Worm (Caenorhabditis elegans) whole organism, dauer: ENCODE results near the gene cyc-2.1.
A peak's percentile ranks its signal among the peaks of the same experiment; 100 is the strongest.

Experiments
- unc-62 ChIP-seq: sonication (generic microtip); optimal IDR thresholded peaks from 2 replicates; lab custom pipeline; 2017; ENCODE audit warnings: missing biosample characterization, missing genetic modification reagents, missing genetic modification characterization

cyc-2.1 gene

DNA sequence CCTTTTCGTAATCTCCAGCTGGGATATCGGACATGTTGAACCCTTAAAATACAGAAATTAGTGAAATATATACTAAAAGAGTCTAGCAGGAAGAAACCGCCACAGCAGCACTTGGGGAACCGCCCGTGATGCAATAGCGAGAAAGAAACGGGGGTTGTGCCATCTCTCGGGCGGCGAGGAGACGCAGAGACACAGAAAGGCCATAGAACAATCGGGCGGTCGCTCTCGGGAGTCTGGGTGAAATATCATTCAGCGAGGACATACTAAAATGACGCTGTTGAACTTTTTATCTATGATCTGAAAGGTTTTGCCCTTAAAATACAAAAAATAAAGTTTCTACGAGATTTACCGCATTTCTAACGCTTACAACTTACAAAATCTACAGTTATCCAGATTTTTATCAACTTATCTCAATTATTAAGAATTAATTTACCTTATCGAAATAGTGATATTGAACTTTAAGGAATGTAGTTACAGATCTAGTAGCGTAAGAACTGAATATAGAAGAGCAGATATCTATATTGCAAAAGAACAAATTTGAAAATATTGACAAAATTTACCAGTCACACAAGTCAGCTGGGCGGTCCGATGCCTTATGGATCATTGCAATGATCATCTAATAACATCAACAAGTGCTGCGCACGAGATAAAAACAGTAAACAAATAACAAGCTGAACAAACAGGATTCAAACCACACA is at the start of gene cyc-2.1:
Gene cyc-2.1 (minus strand): TSS at position 605 of the 698 bp plus-strand sequence.
- no peak for TF ChIP-seq unc-62

DNA sequence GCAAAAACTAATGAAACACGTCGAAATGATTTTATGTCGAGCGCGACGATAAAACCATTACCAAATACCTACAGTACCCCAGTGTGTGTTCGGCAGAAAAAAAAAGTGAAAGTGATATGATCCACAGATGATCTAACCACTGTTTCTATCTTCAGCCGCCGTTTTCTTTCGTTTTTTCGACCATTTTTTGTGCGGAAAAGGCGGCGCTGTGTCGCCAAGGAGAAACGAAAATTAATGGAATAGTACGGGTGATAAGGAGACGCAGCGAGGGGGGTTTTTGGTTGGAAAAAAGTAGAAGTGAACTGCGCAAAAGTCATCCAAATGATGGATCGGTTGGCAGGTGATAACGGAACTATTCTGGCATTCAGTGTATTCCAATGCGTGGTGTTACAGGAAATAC is 46.3 kb upstream of the cyc-2.1 start:
- no peak for TF ChIP-seq unc-62

DNA sequence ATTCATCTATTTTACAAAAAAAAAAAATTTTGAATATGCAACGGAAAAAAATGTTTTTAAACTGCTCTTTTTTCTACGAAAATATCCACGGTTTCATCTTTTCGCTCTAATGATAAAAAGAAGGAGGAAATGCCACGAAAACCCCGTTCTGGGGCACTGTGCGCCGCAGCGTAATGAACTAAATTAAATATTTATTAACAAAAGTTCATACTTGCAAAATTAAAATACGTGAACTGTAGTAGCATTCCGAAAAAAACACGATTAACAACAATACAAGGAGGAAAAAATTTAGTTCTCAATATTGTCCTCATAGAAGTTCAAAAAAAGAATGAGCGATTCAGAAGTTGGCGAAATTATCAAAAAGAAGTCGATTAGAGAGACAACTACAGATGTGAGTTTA is 40.6 kb upstream of the cyc-2.1 start, which contains the start of gene R11E3.1:
Gene R11E3.1 (plus strand): TSS at position 301 of the 400 bp plus-strand sequence.
- TF ChIP-seq unc-62: no peak

DNA sequence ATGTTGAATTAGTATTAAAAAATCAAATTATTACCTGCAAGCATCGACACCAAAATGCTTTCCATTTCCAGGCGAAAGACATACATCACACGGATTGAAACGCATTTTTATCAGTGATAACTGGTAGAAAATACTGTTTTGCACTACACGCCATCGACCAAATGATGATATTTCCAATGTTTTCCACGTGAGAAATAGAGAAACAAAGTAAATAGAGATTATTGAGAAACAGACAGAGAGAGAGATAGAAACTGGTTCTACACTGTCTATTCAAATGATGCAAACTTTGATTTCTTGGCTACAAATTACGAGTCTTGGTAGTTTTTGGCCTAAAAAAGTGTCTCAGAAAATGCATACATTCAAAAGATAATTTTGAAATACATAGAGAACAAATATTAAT is 39.5 kb upstream of the cyc-2.1 start, which contains the start of gene nhr-104:
Gene nhr-104 (minus strand): TSS at position 361 of the 400 bp plus-strand sequence.
- TF ChIP-seq unc-62: no peak

DNA sequence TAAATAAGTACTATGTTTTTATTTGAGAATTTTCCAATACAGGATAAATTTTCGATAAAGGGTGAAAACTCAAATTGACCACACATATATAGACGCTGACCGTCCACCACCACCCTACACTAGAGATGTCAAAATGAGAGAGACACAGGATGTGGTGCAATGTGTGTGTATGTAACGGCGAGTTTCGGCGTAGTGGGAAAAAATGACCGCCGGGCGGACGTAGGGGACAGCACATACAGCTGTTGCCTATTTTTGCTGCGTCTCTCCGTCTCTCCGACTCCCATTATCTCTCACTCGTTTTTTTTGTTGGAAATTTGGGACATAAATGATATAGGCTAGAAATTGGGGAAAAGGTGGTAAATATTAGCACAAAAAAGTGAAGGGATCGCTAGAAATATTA is 32.3 kb upstream of the cyc-2.1 start:
- TF ChIP-seq unc-62: no peak

DNA sequence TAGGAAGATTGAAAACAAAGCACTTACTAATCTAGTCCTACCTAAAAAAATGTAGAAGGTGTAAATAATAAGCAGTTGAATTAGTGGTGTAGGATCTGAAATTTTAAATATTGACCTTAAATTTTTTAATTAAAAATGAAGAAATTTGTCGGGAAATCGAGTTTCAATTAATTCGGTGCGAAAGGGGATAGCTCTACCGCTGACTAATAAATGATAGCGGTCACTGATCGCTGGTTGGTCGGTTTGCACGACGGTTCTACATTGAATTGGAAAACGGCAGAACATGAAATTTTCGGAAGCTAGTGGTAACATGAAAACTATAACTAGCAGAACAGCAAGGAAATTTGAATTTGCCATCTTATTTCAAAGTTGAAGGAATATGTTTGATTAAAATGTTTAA is 31.3 kb upstream of the cyc-2.1 start, which contains the start of gene set-15:
Gene set-15 (minus strand): TSS at position 101 of the 400 bp plus-strand sequence.
- TF ChIP-seq unc-62: no peak

DNA sequence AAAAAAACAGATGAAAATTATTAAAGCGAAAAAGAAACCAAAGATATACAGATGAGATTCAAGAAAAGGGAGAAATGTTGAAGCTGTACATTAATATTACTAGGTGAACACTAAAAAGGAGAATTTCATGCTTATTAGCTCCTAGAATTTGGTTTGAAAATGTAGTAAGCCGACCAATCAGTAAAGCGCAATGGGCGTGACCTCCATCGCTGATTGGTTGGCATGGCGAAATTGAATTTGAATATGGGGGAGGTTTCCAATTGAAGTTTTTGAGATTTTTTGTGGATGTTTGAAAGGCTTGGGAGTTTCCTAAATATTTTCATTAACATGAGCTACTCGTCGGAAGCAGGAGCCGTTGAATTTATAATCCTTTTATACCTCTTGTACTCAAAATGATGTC is 27.7 kb upstream of the cyc-2.1 start:
- no peak for TF ChIP-seq unc-62

DNA sequence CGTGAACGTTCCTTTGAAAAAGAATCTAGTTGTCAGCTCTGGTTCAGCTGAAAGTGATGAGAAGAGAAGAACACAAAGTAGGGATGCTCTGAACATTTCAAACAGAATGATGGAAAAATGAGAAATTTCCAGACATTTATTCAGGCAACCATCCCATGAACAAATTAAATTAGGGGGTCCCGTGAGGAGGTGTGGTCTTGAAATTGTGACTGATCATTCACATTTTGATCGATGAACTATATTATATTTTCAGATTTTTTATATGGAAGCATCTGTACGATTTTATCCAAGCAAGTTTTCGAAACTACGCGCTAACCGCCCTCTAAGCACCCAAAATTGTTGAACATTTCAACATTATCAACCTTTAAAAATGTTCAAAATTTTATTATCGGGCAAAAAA is 27.2 kb upstream of the cyc-2.1 start, which contains the start of gene R11E3.19:
Gene R11E3.19 (minus strand): TSS at position 101 of the 400 bp plus-strand sequence.
- no peak for TF ChIP-seq unc-62

DNA sequence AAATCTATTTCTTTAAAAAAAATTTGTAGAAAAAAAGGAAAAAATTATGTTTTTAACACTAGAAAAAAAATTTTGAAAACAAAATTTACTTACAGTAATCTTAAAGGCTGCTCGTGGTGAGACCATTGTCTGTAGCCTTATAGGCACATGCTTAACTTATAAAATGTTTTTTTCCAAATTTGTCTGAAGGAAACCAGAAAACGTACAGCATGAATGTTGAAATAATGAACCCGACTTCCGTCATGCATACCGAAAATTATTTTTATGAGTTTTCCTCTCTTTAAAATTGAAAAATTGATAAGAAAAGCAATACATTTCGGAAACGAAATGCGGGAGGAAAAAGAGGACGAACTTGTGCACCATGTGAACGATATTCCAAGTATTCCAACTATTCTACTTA is 23.0 kb upstream of the cyc-2.1 start, which contains the start of gene R11E3.2:
Gene R11E3.2 (plus strand): TSS at position 301 of the 400 bp plus-strand sequence.
- no peak for TF ChIP-seq unc-62

DNA sequence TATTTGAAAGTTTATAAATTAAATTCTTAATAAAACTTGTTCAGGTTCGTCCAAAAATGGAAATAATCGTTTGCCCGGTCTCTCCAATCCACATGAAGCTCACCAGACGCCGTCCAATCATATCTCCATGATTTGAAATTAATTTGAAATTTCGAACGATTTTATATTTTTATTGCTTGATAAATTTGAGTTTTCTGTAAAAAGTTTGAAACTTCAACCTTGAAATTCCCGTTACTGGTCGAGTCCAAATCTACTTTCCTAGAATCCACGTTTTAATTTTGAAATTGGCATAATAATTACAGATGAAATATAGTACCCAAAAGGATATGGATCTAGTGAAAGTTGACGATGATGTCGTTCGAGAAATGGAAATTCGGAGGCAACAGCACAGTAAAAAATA is 15.6 kb upstream of the cyc-2.1 start, which contains the start of gene npp-26:
Gene npp-26 (plus strand): TSS at position 301 of the 400 bp plus-strand sequence.
- TF ChIP-seq unc-62: no peak

DNA sequence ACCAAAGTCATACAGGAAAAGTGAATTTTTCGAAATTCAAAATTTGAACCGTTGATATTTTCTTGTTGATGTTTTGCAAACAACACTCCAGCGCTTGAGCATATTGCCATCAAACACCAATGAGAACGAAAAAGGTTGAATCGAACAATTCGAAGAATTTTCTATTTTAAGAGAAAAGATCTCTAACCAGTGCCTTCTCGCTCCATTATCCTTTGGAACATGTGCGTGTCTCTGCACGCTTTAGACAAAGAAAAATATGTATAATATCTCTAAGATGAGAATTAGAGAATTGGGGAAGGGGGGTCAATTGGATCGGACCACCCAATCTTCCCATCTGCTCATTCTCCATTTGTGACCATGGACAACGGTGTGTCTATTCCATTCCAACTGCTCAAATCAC is 15.0 kb upstream of the cyc-2.1 start, which contains the start of gene Y17G9B.2:
Gene Y17G9B.2 (plus strand): TSS at position 301 of the 400 bp plus-strand sequence.
- no peak for TF ChIP-seq unc-62

DNA sequence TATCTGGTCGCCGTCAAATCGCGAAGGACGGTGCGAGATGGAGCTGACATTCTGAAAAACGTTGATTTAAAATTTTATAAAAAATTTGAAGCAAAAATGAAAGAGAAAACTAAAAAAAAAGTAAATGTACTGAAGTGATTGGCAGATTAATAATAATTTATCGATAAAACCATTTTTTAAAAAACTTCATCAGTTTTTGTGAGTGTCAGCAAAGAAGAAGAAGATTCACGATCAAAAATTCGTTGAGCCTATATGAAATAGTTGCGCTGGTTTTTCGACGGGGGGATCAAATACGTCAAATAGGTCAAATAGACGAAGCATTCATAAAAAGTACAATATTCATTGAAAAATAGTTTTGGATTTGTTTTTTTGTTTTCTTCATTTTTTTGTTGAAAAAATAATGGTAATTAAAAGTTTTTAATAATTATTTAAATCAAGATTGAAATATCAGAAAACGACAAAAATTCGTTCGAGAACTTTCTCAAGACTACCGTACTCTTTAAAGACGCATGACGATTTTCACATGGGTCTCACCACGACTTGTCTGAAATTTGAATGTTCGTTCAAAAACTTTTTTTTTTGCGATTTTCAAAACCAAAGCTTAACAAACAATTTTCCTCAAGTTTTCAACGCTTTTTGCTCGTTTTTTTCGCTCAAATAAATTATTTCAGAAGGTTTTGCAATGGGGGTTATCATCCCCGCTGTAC is 11.7 kb upstream of the cyc-2.1 start, which contains the start of the genes memi-1 and cyp-31A3:
Gene memi-1 (minus strand): TSS at position 51 of the 707 bp plus-strand sequence.
Gene cyp-31A3 (plus strand): TSS at position 672 of the 707 bp plus-strand sequence.
- TF ChIP-seq unc-62: no peak

DNA sequence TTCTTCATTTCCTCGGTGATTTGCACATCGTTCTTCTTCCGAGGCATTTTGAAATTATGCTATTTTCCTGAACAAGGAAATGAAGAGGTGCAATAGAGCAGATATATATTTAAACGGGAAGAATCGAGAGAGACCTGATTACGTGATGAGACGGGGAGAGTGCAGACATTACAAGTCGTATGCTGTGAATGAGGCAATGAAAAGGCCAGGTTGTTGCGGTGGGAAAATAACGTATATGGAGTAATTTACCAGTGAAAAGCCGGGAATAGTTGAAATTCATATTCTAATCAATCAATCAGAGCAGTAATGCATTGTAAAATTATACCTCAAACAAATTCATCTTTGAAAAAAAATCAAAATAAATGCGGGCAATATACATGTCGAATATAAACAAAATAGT is 9.8 kb upstream of the cyc-2.1 start, which contains the start of gene Y17G9B.8:
Gene Y17G9B.8 (minus strand): TSS at position 182 of the 400 bp plus-strand sequence.
- TF ChIP-seq unc-62: no peak

DNA sequence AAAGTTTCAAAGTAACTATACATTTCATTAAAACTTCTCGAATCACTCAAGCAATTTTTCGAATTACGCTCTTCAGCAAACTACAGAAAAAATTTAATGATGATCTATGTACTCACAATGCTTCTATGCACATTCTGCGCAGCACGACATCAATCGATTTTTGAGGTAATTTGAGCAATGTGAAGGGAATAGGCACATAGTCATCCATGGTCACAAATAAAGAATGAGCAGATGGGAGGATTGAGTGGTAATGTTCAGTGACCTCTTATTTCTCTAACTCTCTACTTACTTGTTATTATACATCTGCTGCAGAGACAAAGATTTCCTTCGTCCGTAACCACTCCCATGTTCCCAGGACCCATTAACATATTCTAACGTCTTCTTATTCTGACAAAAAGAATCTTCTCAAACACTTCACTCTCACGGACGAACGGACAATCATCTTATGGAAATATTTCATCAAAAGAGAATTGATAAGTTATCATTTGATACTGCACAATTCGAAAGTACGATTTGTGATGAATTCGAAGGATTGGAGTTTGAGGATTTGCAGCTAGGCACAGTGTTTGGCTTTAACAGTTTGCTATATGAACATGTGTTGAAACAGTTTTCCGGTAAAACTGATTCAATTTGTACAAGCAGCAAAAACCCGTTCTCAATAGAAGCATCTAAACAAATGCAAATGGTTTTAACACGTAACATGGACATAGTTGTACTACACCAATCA is 7.3 kb upstream of the cyc-2.1 start, which contains the start of the genes fbxb-77 and Y17G9B.11:
Gene fbxb-77 (minus strand): TSS at position 229 of the 727 bp plus-strand sequence.
Gene Y17G9B.11 (plus strand): TSS at position 677 of the 727 bp plus-strand sequence.
- TF ChIP-seq unc-62: no peak

DNA sequence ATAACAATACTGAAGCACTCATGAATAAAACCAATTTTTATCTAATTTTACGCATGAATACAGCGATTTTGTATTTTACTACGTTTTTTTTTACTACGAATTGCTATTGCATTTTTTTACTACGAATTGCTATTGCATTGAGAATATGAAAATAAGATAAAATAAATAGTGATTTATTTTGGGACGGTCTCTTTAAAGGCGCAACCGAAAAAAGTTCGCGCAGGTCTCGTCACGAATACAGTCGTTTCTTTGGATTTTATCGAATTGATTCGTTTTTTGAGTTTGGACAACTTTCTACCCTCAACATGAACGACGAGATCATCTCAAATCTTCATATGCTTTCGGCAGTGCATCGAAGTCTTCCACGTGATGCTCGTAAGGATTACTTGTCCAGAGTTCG is 3.0 kb upstream of the cyc-2.1 start, which contains the start of gene Y17G9B.4:
Gene Y17G9B.4 (plus strand): TSS at position 306 of the 400 bp plus-strand sequence.
- no peak for TF ChIP-seq unc-62

DNA sequence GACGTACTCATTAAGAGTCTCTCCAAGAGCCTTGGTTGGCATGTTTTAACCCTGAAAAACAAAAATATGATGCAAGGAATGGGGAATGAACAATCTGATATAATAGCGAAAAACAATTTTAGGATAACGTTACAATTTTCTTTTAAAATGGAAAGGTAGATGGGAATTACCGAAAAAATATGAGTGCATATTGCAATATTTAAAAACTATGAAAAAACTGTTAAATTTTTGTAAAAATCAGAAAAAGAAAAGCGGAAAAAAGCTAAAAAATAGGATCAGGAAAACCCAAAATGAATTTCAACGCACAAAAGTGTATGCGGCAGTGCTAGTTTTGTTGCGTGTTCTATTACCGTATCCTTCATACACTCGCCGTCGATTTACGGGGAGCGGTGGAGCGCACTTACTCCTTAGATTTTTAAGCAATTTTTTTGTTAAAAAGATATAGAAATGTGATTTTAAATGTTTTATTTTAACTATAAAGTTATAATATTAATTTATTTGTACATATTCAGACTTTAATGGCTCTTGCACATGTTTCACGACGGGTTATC is 991 bp upstream of the cyc-2.1 start, which contains the start of the genes rpl-20 and Y17G9B.5:
Gene rpl-20 (minus strand): TSS at position 51 of the 551 bp plus-strand sequence.
Gene Y17G9B.5 (plus strand): TSS at position 513 of the 551 bp plus-strand sequence.
- TF ChIP-seq unc-62: peak; percentile 61
